Fruit fly (Drosophila melanogaster) whole organism, wandering third instar larva: ENCODE results near the gene Calr.
A peak's percentile ranks its signal among the peaks of the same experiment; 100 is the strongest.

ENCODE experiments used
- Abd-B ChIP-seq: fragments of >200 bp; optimal IDR thresholded peaks from 2 replicates; lab custom pipeline; 2017; ENCODE audit warnings: missing biosample characterization, missing genetic modification characterization
- CG32264 ChIP-seq: fragments of 200-800 bp; sonication (Bioruptor generic); optimal IDR thresholded peaks from 2 replicates; lab custom pipeline; 2016; ENCODE audit warnings: missing biosample characterization, missing genetic modification characterization
- CG9705 ChIP-seq: fragments of 200-800 bp; sonication (Bioruptor generic); optimal IDR thresholded peaks from 2 replicates; lab custom pipeline; 2018; ENCODE audit warnings: missing biosample characterization, mild to moderate bottlenecking, missing genetic modification characterization
- CrebA ChIP-seq: fragments of 200-800 bp; sonication (Bioruptor generic); optimal IDR thresholded peaks from 2 replicates; lab custom pipeline; 2016; ENCODE audit warnings: missing biosample characterization, mild to moderate bottlenecking, missing genetic modification characterization, borderline replicate concordance
- Dfd ChIP-seq: fragments of >200 bp; optimal IDR thresholded peaks from 2 replicates; lab custom pipeline; 2017; ENCODE audit warnings: missing biosample characterization, missing genetic modification characterization
- Dif ChIP-seq: fragments of 200-275, 200-300 bp; sonication (Bioruptor generic); optimal IDR thresholded peaks from 2 replicates; lab custom pipeline; 2018; ENCODE audit warnings: missing biosample characterization, missing genetic modification characterization; ENCODE audit not compliant: partially characterized antibody
- GATAd ChIP-seq: sonication (Bioruptor generic); optimal IDR thresholded peaks from 2 replicates; lab custom pipeline; 2016; ENCODE audit warnings: missing biosample characterization, missing genetic modification characterization
- HLH106 ChIP-seq: fragments of 200-800 bp; optimal IDR thresholded peaks from 3 replicates; lab custom pipeline; 2019; ENCODE audit warnings: missing biosample characterization, mild to moderate bottlenecking, missing genetic modification characterization, moderate library complexity
- Hnf4 ChIP-seq: fragments of 200-800 bp; sonication (Bioruptor generic); optimal IDR thresholded peaks from 2 replicates; lab custom pipeline; 2016; ENCODE audit warnings: missing biosample characterization, mild to moderate bottlenecking, missing genetic modification characterization
- Hr78 ChIP-seq: fragments of >200 bp; optimal IDR thresholded peaks from 2 replicates; lab custom pipeline; 2017; ENCODE audit warnings: missing biosample characterization, missing genetic modification characterization
- Hr83 ChIP-seq: fragments of 200-300 bp; sonication (Bioruptor generic); optimal IDR thresholded peaks from 2 replicates; lab custom pipeline; 2016; ENCODE audit warnings: missing biosample characterization, mild to moderate bottlenecking, missing genetic modification characterization, moderate library complexity; ENCODE audit not compliant: poor library complexity, severe bottlenecking
- Jra ChIP-seq: sonication (Bioruptor generic); optimal IDR thresholded peaks from 2 replicates; lab custom pipeline; 2016; ENCODE audit warnings: missing biosample characterization, missing genetic modification characterization
- Mio ChIP-seq: sonication (Bioruptor generic); optimal IDR thresholded peaks from 2 replicates; lab custom pipeline; 2016; ENCODE audit warnings: missing biosample characterization, missing genetic modification characterization
- Myc ChIP-seq: fragments of >200 bp; optimal IDR thresholded peaks from 2 replicates; lab custom pipeline; 2017
- N ChIP-seq: fragments of >200 bp; optimal IDR thresholded peaks from 2 replicates; lab custom pipeline; 2018; ENCODE audit warnings: missing biosample characterization, missing external identifiers, missing genetic modification characterization
- OdsH ChIP-seq: fragments of 200-800 bp; sonication (Bioruptor generic); optimal IDR thresholded peaks from 2 replicates; lab custom pipeline; 2016; ENCODE audit warnings: missing biosample characterization, mild to moderate bottlenecking, missing genetic modification characterization
- Rel ChIP-seq, 2 experiments: fragments of 200-800 bp; sonication (Bioruptor generic) in 1 of 2; optimal IDR thresholded peaks; 2 replicates in 1 of 2; 3 replicates in 1 of 2; lab custom pipeline; 2016 to 2019; ENCODE audit warnings: mild to moderate bottlenecking in 2 of 2, missing biosample characterization in 2 of 2, missing genetic modification characterization in 2 of 2, moderate library complexity in 1 of 2
- Sp1 ChIP-seq: fragments of 200-800 bp; sonication (Bioruptor generic); optimal IDR thresholded peaks from 3 replicates; lab custom pipeline; 2019; ENCODE audit warnings: missing biosample characterization, mild to moderate bottlenecking, missing genetic modification characterization, moderate library complexity
- Vsx2 ChIP-seq: fragments of 200-300, 225-300 bp; sonication (Bioruptor generic); optimal IDR thresholded peaks from 2 replicates; lab custom pipeline; 2018; ENCODE audit warnings: missing biosample characterization, missing genetic modification characterization; ENCODE audit not compliant: partially characterized antibody
- br ChIP-seq: fragments of 200-800 bp; sonication (Bioruptor generic); optimal IDR thresholded peaks from 2 replicates; lab custom pipeline; 2016; ENCODE audit warnings: missing biosample characterization, missing genetic modification characterization
- brk ChIP-seq: fragments of 200-800 bp; sonication (Bioruptor generic); optimal IDR thresholded peaks from 2 replicates; lab custom pipeline; 2016; ENCODE audit warnings: missing biosample characterization, mild to moderate bottlenecking, missing genetic modification characterization
- dl ChIP-seq, 2 experiments: fragments of 175-275, 200-275 bp in 1 of 2; fragments of 200-275 bp in 1 of 2; sonication (Bioruptor generic); optimal IDR thresholded peaks; lab custom pipeline; 2018; ENCODE audit warnings: mild to moderate bottlenecking in 2 of 2, missing biosample characterization in 2 of 2, missing genetic modification characterization in 2 of 2, moderate library complexity in 2 of 2; ENCODE audit not compliant: partially characterized antibody in 2 of 2, insufficient read depth in 1 of 2
- dmrt93B ChIP-seq: fragments of 200-800 bp; sonication (Bioruptor generic); optimal IDR thresholded peaks from 2 replicates; lab custom pipeline; 2018; ENCODE audit warnings: missing biosample characterization, mild to moderate bottlenecking, missing genetic modification characterization
- dsf ChIP-seq: sonication (Bioruptor generic); optimal IDR thresholded peaks from 2 replicates; lab custom pipeline; 2016; ENCODE audit warnings: missing biosample characterization, missing genetic modification characterization, borderline replicate concordance
- ey ChIP-seq: fragments of 200-800 bp; sonication (Bioruptor generic); optimal IDR thresholded peaks from 2 replicates; lab custom pipeline; 2016; ENCODE audit warnings: missing biosample characterization, missing genetic modification characterization
- foxo ChIP-seq, 2 experiments: fragments of 200-800 bp; sonication (Bioruptor generic); optimal IDR thresholded peaks; 2 replicates in 1 of 2; 3 replicates in 1 of 2; lab custom pipeline; 2016 to 2017; ENCODE audit warnings: missing biosample characterization in 2 of 2, missing genetic modification characterization in 2 of 2
- fru ChIP-seq: fragments of 200-800 bp; sonication (Bioruptor generic); optimal IDR thresholded peaks from 3 replicates; lab custom pipeline; 2016; ENCODE audit warnings: missing biosample characterization, mild to moderate bottlenecking, missing genetic modification characterization
- h ChIP-seq: fragments of 200-800 bp; sonication (Bioruptor generic); optimal IDR thresholded peaks from 3 replicates; lab custom pipeline; 2016; ENCODE audit warnings: missing biosample characterization, mild to moderate bottlenecking, missing genetic modification characterization
- jim ChIP-seq: fragments of 175-275, 200-325 bp; sonication (Bioruptor generic); optimal IDR thresholded peaks from 2 replicates; lab custom pipeline; 2016; ENCODE audit warnings: missing biosample characterization, mild to moderate bottlenecking, missing genetic modification characterization
- lola ChIP-seq: fragments of >200 bp; optimal IDR thresholded peaks from 2 replicates; lab custom pipeline; 2017; ENCODE audit warnings: missing biosample characterization, missing genetic modification characterization
- pan ChIP-seq: fragments of >200 bp; optimal IDR thresholded peaks from 2 replicates; lab custom pipeline; 2017
- psq ChIP-seq: fragments of 200-800 bp; sonication (Bioruptor generic); optimal IDR thresholded peaks from 3 replicates; lab custom pipeline; 2017; ENCODE audit warnings: missing biosample characterization, mild to moderate bottlenecking, missing genetic modification characterization, moderate library complexity
- rgr ChIP-seq: fragments of 200-800 bp; sonication (Bioruptor generic); optimal IDR thresholded peaks from 3 replicates; lab custom pipeline; 2016; ENCODE audit warnings: missing biosample characterization, mild to moderate bottlenecking, missing genetic modification characterization
- sage ChIP-seq: fragments of 200-800 bp; sonication (Bioruptor generic); optimal IDR thresholded peaks from 2 replicates; lab custom pipeline; 2016; ENCODE audit warnings: missing biosample characterization, mild to moderate bottlenecking, missing genetic modification characterization
- sv ChIP-seq: fragments of 200-800 bp; sonication (Bioruptor generic); optimal IDR thresholded peaks from 3 replicates; lab custom pipeline; 2016; ENCODE audit warnings: missing biosample characterization, missing genetic modification characterization
- tai ChIP-seq: sonication (Bioruptor generic); optimal IDR thresholded peaks from 2 replicates; lab custom pipeline; 2016; ENCODE audit warnings: missing biosample characterization, missing genetic modification characterization
- usp ChIP-seq: fragments of >200 bp; optimal IDR thresholded peaks from 2 replicates; lab custom pipeline; 2017; ENCODE audit warnings: missing biosample characterization, missing genetic modification characterization
- woc ChIP-seq: sonication (Bioruptor generic); optimal IDR thresholded peaks from 2 replicates; lab custom pipeline; 2016; ENCODE audit warnings: missing biosample characterization, mild to moderate bottlenecking, missing genetic modification characterization

Calr gene

dm6 chr3R:9625443-9625842 is 5.2 kb downstream of the Calr start:
- TF ChIP-seq Hr83 (peak; percentile 89), ey (GFP tag; lab: Kevin White, UChicago) (no peak)

dm6 chr3R:9620278-9620677 is 10.4 kb downstream of the Calr start:
- no peak for TF ChIP-seq jim (GFP tag; lab: Kevin White, UChicago)

- TF ChIP-seq h (GFP tag; lab: Kevin White, UChicago) (peak; percentile 57), foxo (GFP tag; optimal IDR thresholded peaks at IDR 0.05; lab: Kevin White, UChicago) (peak in 1 of 2 experiments; percentile 61), sv (peak; percentile 7), brk (GFP tag; lab: Kevin White, UChicago) (no peak), OdsH (GFP tag; lab: Kevin White, UChicago) (peak; percentile 24), ey (GFP tag; lab: Kevin White, UChicago) (peak; percentile 55), fru (GFP tag; lab: Kevin White, UChicago) (peak; percentile 48), pan (no peak), rgr (GFP tag; lab: Kevin White, UChicago) (peak; percentile 32), Dif (GFP tag; lab: Kevin White, UChicago) (no peak), HLH106 (tag; lab: Kevin White, UChicago) (peak; percentile 48), br (GFP tag; lab: Kevin White, UChicago) (peak; percentile 44), Hnf4 (GFP tag; lab: Kevin White, UChicago) (peak; percentile 46), CG32264 (GFP tag; lab: Kevin White, UChicago) (no peak), dmrt93B (GFP tag; lab: Kevin White, UChicago) (peak; percentile 44)
Measured at dm6 chr3R:9618331-9618730, 12.3 kb downstream of the Calr start.

DNA sequence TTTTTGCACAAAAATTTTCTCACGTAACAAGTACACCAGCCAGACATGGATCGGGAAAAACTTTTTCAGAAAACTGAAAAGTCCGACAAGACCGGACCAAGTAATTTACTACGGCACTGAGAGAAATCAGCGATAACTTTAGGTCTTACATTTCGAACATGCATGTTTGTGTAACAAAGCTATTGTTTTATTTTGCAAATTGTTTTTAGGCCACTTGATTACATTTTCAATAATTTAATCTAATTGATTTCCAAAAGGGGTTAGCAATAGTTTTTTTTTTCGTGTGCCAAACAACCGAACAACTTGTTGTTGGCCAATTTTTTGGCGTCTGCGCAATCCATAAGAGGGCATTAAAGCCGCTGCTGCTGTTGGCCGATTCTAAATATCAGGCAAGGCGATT is 17.5 kb downstream of the Calr start:
- TF ChIP-seq br (GFP tag; lab: Kevin White, UChicago), result peak; percentile 88
- TF ChIP-seq OdsH (GFP tag; lab: Kevin White, UChicago), result peak; percentile 81
- no peak for TF ChIP-seq Vsx2 (GFP tag; lab: Kevin White, UChicago)
- peak; percentile 84 for TF ChIP-seq rgr (GFP tag; lab: Kevin White, UChicago)
- peak; percentile 18 for TF ChIP-seq Jra (GFP tag; lab: Kevin White, UChicago)
- peak; percentile 71 for TF ChIP-seq woc (GFP tag; lab: Kevin White, UChicago)
- TF ChIP-seq dmrt93B (GFP tag; lab: Kevin White, UChicago), result peak; percentile 63
- TF ChIP-seq Abd-B (GFP tag; lab: Kevin White, UChicago), result no peak
- TF ChIP-seq Dfd (GFP tag; lab: Kevin White, UChicago), result no peak
- TF ChIP-seq CrebA (GFP tag; lab: Kevin White, UChicago), result peak; percentile 26
- peak; percentile 87 for TF ChIP-seq ey (GFP tag; lab: Kevin White, UChicago)
- peak; percentile 72 for TF ChIP-seq psq (GFP tag; lab: Kevin White, UChicago)
- peak; percentile 70 for TF ChIP-seq CG32264 (GFP tag; lab: Kevin White, UChicago)
- no peak for TF ChIP-seq GATAd (GFP tag; lab: Kevin White, UChicago)
- no peak for TF ChIP-seq dsf (GFP tag; lab: Kevin White, UChicago)
- no peak for TF ChIP-seq N (GFP tag; lab: Kevin White, UChicago)
- no peak for TF ChIP-seq pan
- peak; percentile 55 for TF ChIP-seq tai (GFP tag; lab: Kevin White, UChicago)
- TF ChIP-seq HLH106 (tag; lab: Kevin White, UChicago), result peak; percentile 68
- TF ChIP-seq Hr83, result no peak
- TF ChIP-seq Mio (GFP tag; lab: Kevin White, UChicago), result no peak
- TF ChIP-seq sv, result peak; percentile 3
- TF ChIP-seq CG9705 (GFP tag; lab: Kevin White, UChicago), result no peak
- peak; percentile 88 for TF ChIP-seq h (GFP tag; lab: Kevin White, UChicago)
- TF ChIP-seq dl (GFP tag; optimal IDR thresholded peaks at IDR 0.05; lab: Kevin White, UChicago; ENCODE audit: insufficient read depth in 1 of 2, partially characterized antibody in 2 of 2), result no peak
- TF ChIP-seq foxo (GFP tag; optimal IDR thresholded peaks at IDR 0.05; lab: Kevin White, UChicago), result peak; percentile 9 to 89
- no peak for TF ChIP-seq Hr78 (GFP tag; lab: Kevin White, UChicago)
- peak; percentile 86 for TF ChIP-seq Hnf4 (GFP tag; lab: Kevin White, UChicago)
- TF ChIP-seq fru (GFP tag; lab: Kevin White, UChicago), result peak; percentile 92
- TF ChIP-seq lola (GFP tag; lab: Kevin White, UChicago), result no peak
- TF ChIP-seq Myc, result no peak
- peak; percentile 65 for TF ChIP-seq sage (GFP tag; lab: Kevin White, UChicago)
- peak; percentile 77 for TF ChIP-seq Rel (GFP tag; optimal IDR thresholded peaks at IDR 0.05; lab: Kevin White, UChicago)
- no peak for TF ChIP-seq Rel (tag; optimal IDR thresholded peaks at IDR 0.05; lab: Kevin White, UChicago)
- no peak for TF ChIP-seq jim (GFP tag; lab: Kevin White, UChicago)
- TF ChIP-seq brk (GFP tag; lab: Kevin White, UChicago), result peak; percentile 48
- no peak for TF ChIP-seq usp (GFP tag; lab: Kevin White, UChicago)
- no peak for TF ChIP-seq Dif (GFP tag; lab: Kevin White, UChicago)
- peak; percentile 74 for TF ChIP-seq Sp1 (GFP tag; lab: Kevin White, UChicago)
